Worm (Caenorhabditis elegans) whole organism, L3 larva: ENCODE results near the gene mnat-1.

Experiments
- R02D3.7 ChIP-seq: fragments of 150-350 bp; optimal IDR thresholded peaks from 2 replicates; lab custom pipeline; 2014; ENCODE audit warnings: missing biosample characterization, missing genetic modification characterization
- ZK546.5 ChIP-seq: sonication (generic microtip); optimal IDR thresholded peaks from 2 replicates; lab custom pipeline; 2017; ENCODE audit warnings: missing biosample characterization, missing genetic modification characterization
- ceh-28 ChIP-seq: fragments of 150-350 bp; optimal IDR thresholded peaks from 2 replicates; lab custom pipeline; 2014; ENCODE audit warnings: missing biosample characterization, missing genetic modification reagents, missing genetic modification characterization
- ceh-82 ChIP-seq: fragments of 150-350 bp; optimal IDR thresholded peaks from 2 replicates; lab custom pipeline; 2014; ENCODE audit warnings: missing biosample characterization, missing genetic modification characterization
- ceh-9 ChIP-seq: sonication (generic microtip); optimal IDR thresholded peaks from 2 replicates; lab custom pipeline; 2018; ENCODE audit warnings: missing biosample characterization, missing genetic modification characterization
- daf-12 ChIP-seq: fragments of 150-350 bp; optimal IDR thresholded peaks from 2 replicates; lab custom pipeline; 2014; ENCODE audit warnings: missing biosample characterization, missing genetic modification reagents, missing genetic modification characterization
- egl-5 ChIP-seq: fragments of 150-350 bp; optimal IDR thresholded peaks from 2 replicates; lab custom pipeline; 2017; ENCODE audit warnings: missing biosample characterization, missing genetic modification reagents, missing genetic modification characterization, inconsistent platforms
- elt-2 ChIP-seq: sonication (generic microtip); optimal IDR thresholded peaks from 2 replicates; lab custom pipeline; 2016; ENCODE audit warnings: missing genetic modification reagents, mild to moderate bottlenecking, missing genetic modification characterization, missing compliant biosample characterization
- eor-1 ChIP-seq, 2 experiments: fragments of 150-350 bp; optimal IDR thresholded peaks; 2 replicates each; lab custom pipeline; 2014 to 2018; ENCODE audit warnings: missing biosample characterization in 2 of 2, missing genetic modification characterization in 2 of 2
- fkh-10 ChIP-seq: sonication (generic microtip); optimal IDR thresholded peaks from 2 replicates; lab custom pipeline; 2017; ENCODE audit warnings: missing biosample characterization, missing genetic modification reagents, missing genetic modification characterization
- fkh-2 ChIP-seq: fragments of 150-350 bp; optimal IDR thresholded peaks from 2 replicates; lab custom pipeline; 2014; ENCODE audit warnings: missing biosample characterization, missing genetic modification reagents, missing genetic modification characterization
- fos-1 ChIP-seq: fragments of 150-350 bp; optimal IDR thresholded peaks from 2 replicates; lab custom pipeline; 2014; ENCODE audit warnings: missing biosample characterization, missing genetic modification characterization
- hmg-11 ChIP-seq: sonication (generic microtip); optimal IDR thresholded peaks from 2 replicates; lab custom pipeline; 2016; ENCODE audit warnings: missing genetic modification characterization, missing compliant biosample characterization
- lin-15B ChIP-seq: fragments of 150-350 bp; optimal IDR thresholded peaks from 2 replicates; lab custom pipeline; 2014; ENCODE audit warnings: missing biosample characterization, missing genetic modification characterization
- lin-39 ChIP-seq: fragments of 150-350 bp; optimal IDR thresholded peaks from 2 replicates; lab custom pipeline; 2018; ENCODE audit warnings: missing biosample characterization, missing genetic modification reagents, missing genetic modification characterization
- lsy-12 ChIP-seq: sonication (generic microtip); optimal IDR thresholded peaks from 2 replicates; lab custom pipeline; 2016; ENCODE audit warnings: mild to moderate bottlenecking, missing genetic modification characterization, missing compliant biosample characterization
- mdl-1 ChIP-seq: fragments of 150-350 bp; optimal IDR thresholded peaks from 2 replicates; lab custom pipeline; 2014; ENCODE audit warnings: missing biosample characterization, missing genetic modification characterization
- nfya-1 ChIP-seq: sonication (generic microtip); optimal IDR thresholded peaks from 2 replicates; lab custom pipeline; 2017; ENCODE audit warnings: missing genetic modification characterization, mild to moderate bottlenecking, missing compliant biosample characterization, antibody characterized with exemption, moderate library complexity; ENCODE audit not compliant: insufficient read depth
- nhr-25 ChIP-seq: sonication (generic microtip); optimal IDR thresholded peaks from 2 replicates; lab custom pipeline; 2017; ENCODE audit warnings: missing biosample characterization, missing genetic modification characterization
- nhr-28 ChIP-seq: fragments of 150-350 bp; optimal IDR thresholded peaks from 2 replicates; lab custom pipeline; 2014; ENCODE audit warnings: missing biosample characterization, missing genetic modification characterization
- nhr-43 ChIP-seq: sonication (generic microtip); optimal IDR thresholded peaks from 2 replicates; lab custom pipeline; 2016; ENCODE audit warnings: mild to moderate bottlenecking, missing genetic modification characterization, missing compliant biosample characterization; ENCODE audit not compliant: poor library complexity, severe bottlenecking
- nhr-77 ChIP-seq: fragments of 150-350 bp; optimal IDR thresholded peaks from 2 replicates; lab custom pipeline; 2014; ENCODE audit warnings: missing biosample characterization, missing genetic modification characterization
- sea-2 ChIP-seq: fragments of 150-350 bp; sonication (generic microtip); optimal IDR thresholded peaks from 4 replicates; lab custom pipeline; 2014; ENCODE audit warnings: missing biosample characterization, missing genetic modification reagents, missing genetic modification characterization
- skn-1 ChIP-seq: fragments of 150-350 bp; optimal IDR thresholded peaks from 2 replicates; lab custom pipeline; 2014; ENCODE audit warnings: missing biosample characterization, missing genetic modification characterization
- snpc-4 ChIP-seq: fragments of 150-350 bp; optimal IDR thresholded peaks from 2 replicates; lab custom pipeline; 2014; ENCODE audit warnings: missing biosample characterization, missing genetic modification characterization
- tbx-2 ChIP-seq: sonication (generic microtip); optimal IDR thresholded peaks from 2 replicates; lab custom pipeline; 2016; ENCODE audit warnings: mild to moderate bottlenecking, missing genetic modification characterization, missing compliant biosample characterization
- unc-62 ChIP-seq: fragments of 150-350 bp; sonication (generic microtip); optimal IDR thresholded peaks from 4 replicates; lab custom pipeline; 2014; ENCODE audit warnings: missing biosample characterization, missing genetic modification reagents, missing genetic modification characterization
- zag-1 ChIP-seq: fragments of 150-350 bp; optimal IDR thresholded peaks from 2 replicates; lab custom pipeline; 2014; ENCODE audit warnings: missing biosample characterization, missing genetic modification characterization

Gene mnat-1

ce11 chrII:2504431-2504928 lies 26.0 kb upstream of the mnat-1 start, which contains the start of gene gbas-1 (continued):
- TF ChIP-seq hmg-11 (tag; lab: Kevin White, UChicago), result peak; percentile 24
- no peak for TF ChIP-seq skn-1 (tag; lab: Kevin White, UChicago)
- TF ChIP-seq eor-1 (tag; optimal IDR thresholded peaks at IDR 0.05; lab: Kevin White, UChicago), result no peak
- no peak for TF ChIP-seq fkh-2 (tag; lab: Kevin White, UChicago)
- no peak for TF ChIP-seq daf-12 (tag; lab: Kevin White, UChicago)
- TF ChIP-seq elt-2, result peak; percentile 14
- no peak for TF ChIP-seq unc-62 (GFP tag; lab: Kevin White, UChicago)
- no peak for TF ChIP-seq ZK546.5 (tag; lab: Kevin White, UChicago)
- TF ChIP-seq, all 47 proteins: peak for 6

- TF ChIP-seq fkh-10 (GFP tag; lab: Kevin White, UChicago) (no peak), egl-5 (no peak), elt-2 (peak; percentile 84), nhr-77 (tag; lab: Kevin White, UChicago) (no peak), zag-1 (tag; lab: Kevin White, UChicago) (no peak), unc-62 (GFP tag; lab: Kevin White, UChicago) (no peak), skn-1 (tag; lab: Kevin White, UChicago) (no peak), daf-12 (tag; lab: Kevin White, UChicago) (no peak), nhr-25 (tag; lab: Kevin White, UChicago) (no peak), ceh-28 (tag; lab: Kevin White, UChicago) (peak; percentile 19), eor-1 (tag; optimal IDR thresholded peaks at IDR 0.05; lab: Kevin White, UChicago) (no peak)
Observed at ce11 chrII:2503703-2504430, 25.4 kb upstream of the mnat-1 start.

DNA sequence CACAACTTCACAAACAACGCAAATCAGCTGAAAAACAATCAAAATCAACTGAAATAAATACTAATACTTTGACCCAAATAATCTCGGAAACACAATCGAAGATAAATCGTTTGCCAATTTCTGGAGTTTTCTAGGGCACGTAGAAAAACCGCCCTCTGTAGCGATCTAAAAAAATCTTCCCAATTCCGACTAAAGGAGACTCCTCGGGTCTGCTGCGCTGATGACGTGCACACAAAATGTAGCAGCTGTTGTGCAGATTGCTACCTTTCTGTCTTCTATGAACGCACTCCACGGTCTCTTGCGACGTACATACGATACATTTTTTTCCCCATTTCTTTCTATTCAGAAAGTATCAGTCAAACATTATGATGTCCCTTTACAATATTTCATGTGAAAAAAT lies 9.9 kb upstream of the mnat-1 start, which contains the start of gene F53G2.1:
TSS of gene F53G2.1 (plus strand) at position 301 of the 400 bp plus-strand sequence.
- no peak for TF ChIP-seq fkh-2 (tag; lab: Kevin White, UChicago)
- no peak for TF ChIP-seq ceh-9 (tag; lab: Kevin White, UChicago)
- no peak for TF ChIP-seq hmg-11 (tag; lab: Kevin White, UChicago)
- TF ChIP-seq lin-15B (tag; lab: Kevin White, UChicago), result no peak
- TF ChIP-seq tbx-2 (tag; lab: Kevin White, UChicago), result no peak
- no peak for TF ChIP-seq skn-1 (tag; lab: Kevin White, UChicago)
- TF ChIP-seq snpc-4, result no peak
- TF ChIP-seq nhr-28, result no peak
- no peak for TF ChIP-seq lsy-12 (tag; lab: Kevin White, UChicago)
- TF ChIP-seq, all 47 proteins: peak for 0

ce11 chrII:2483507-2483906 lies 5.1 kb upstream of the mnat-1 start, which contains the start of gene F53G2.13:
TSS of gene F53G2.13 (plus strand) at chrII:2483807.
- TF ChIP-seq sea-2 (GFP tag; lab: Kevin White, UChicago) (no peak), lin-39 (tag; lab: Kevin White, UChicago) (no peak), unc-62 (GFP tag; lab: Kevin White, UChicago) (no peak), fos-1 (tag; lab: Kevin White, UChicago) (no peak), nfya-1 (tag; lab: Kevin White, UChicago) (no peak), fkh-2 (tag; lab: Kevin White, UChicago) (no peak), ZK546.5 (tag; lab: Kevin White, UChicago) (no peak)

- TF ChIP-seq tbx-2 (tag; lab: Kevin White, UChicago), result no peak
- TF ChIP-seq nfya-1 (tag; lab: Kevin White, UChicago), result no peak
- TF ChIP-seq nhr-43, result no peak
- TF ChIP-seq lsy-12 (tag; lab: Kevin White, UChicago), result no peak
- TF ChIP-seq ceh-28 (tag; lab: Kevin White, UChicago), result no peak
- no peak for TF ChIP-seq hmg-11 (tag; lab: Kevin White, UChicago)
- no peak for TF ChIP-seq lin-15B (tag; lab: Kevin White, UChicago)
- TF ChIP-seq ceh-82 (tag; lab: Kevin White, UChicago), result no peak
- no peak for TF ChIP-seq mdl-1
- TF ChIP-seq ZK546.5 (tag; lab: Kevin White, UChicago), result no peak
- TF ChIP-seq R02D3.7 (tag; lab: Kevin White, UChicago), result no peak
Observed at ce11 chrII:2481621-2482020, 3.2 kb upstream of the mnat-1 start, which contains the start of gene F53G2.2. TSS of gene F53G2.2 (plus strand) at chrII:2481921.
